Worm (Caenorhabditis elegans): ENCODE results near the gene cox-6B.

- no peak for TF ChIP-seq snpc-4 (tag; optimal IDR thresholded peaks at IDR 0.05)
- TF ChIP-seq skn-1 (tag; optimal IDR thresholded peaks at IDR 0.05): no peak
- no peak for TF ChIP-seq pha-4 (tag; optimal IDR thresholded peaks at IDR 0.05)
- no peak for TF ChIP-seq mdl-1 (tag; optimal IDR thresholded peaks at IDR 0.05)
- no peak for TF ChIP-seq nhr-77 (tag; optimal IDR thresholded peaks at IDR 0.05)
- TF ChIP-seq pqm-1 (tag; optimal IDR thresholded peaks at IDR 0.05): no peak
- TF ChIP-seq fkh-10 (GFP tag; optimal IDR thresholded peaks at IDR 0.05): no peak
- TF ChIP-seq nhr-237 (tag; optimal IDR thresholded peaks at IDR 0.05): no peak
- TF ChIP-seq lin-39 (tag; optimal IDR thresholded peaks at IDR 0.05): no peak
- no peak for TF ChIP-seq zag-1 (tag; optimal IDR thresholded peaks at IDR 0.05)
- no peak for TF ChIP-seq daf-12 (tag; optimal IDR thresholded peaks at IDR 0.05)
- TF ChIP-seq ceh-9 (tag; optimal IDR thresholded peaks at IDR 0.05): no peak
- TF ChIP-seq nhr-25 (tag; optimal IDR thresholded peaks at IDR 0.05): peak; percentile 29
- no peak for TF ChIP-seq elt-3 (tag; optimal IDR thresholded peaks at IDR 0.05)
Observed at ce11 chrIII:2656168-2656567, 43.3 kb upstream of the cox-6B start.
